Fruit fly (Drosophila melanogaster) whole organism, embryonic: ENCODE results near the gene CG42324.
A peak's percentile ranks its signal among the peaks of the same experiment; 100 is the strongest.

ENCODE experiments used
- B-H1 ChIP-seq: fragments of 200-800 bp; sonication (Bioruptor generic); IDR thresholded peaks from 3 replicates; pipeline ENCODE4 v1.3.6; 2022; ENCODE audit warnings: missing biosample characterization, missing genetic modification characterization
- B-H2 ChIP-seq: fragments of 200-800 bp; sonication (Bioruptor generic); optimal IDR thresholded peaks from 2 replicates; lab custom pipeline; 2018; ENCODE audit warnings: missing biosample characterization, mild to moderate bottlenecking, missing genetic modification characterization
- CG11085 ChIP-seq: fragments of 200-800 bp; sonication (Bioruptor generic); IDR thresholded peaks from 2 replicates; pipeline ENCODE4 v1.3.6; 2022; ENCODE audit warnings: missing biosample characterization, missing genetic modification characterization
- CG11456 ChIP-seq: fragments of 200-800 bp; sonication (Bioruptor generic); IDR thresholded peaks from 3 replicates; pipeline ENCODE4 v1.3.6; 2022; ENCODE audit warnings: missing biosample characterization, missing genetic modification characterization
- CG13424 ChIP-seq: fragments of 200-800 bp; sonication (Bioruptor generic); optimal IDR thresholded peaks from 2 replicates; lab custom pipeline; 2019; ENCODE audit warnings: missing biosample characterization, mild to moderate bottlenecking, missing genetic modification characterization, moderate library complexity
- CG15011 ChIP-seq: fragments of 200-800 bp; sonication (Bioruptor generic); optimal IDR thresholded peaks from 3 replicates; lab custom pipeline; 2018; ENCODE audit warnings: missing biosample characterization, mild to moderate bottlenecking, missing genetic modification characterization
- CG15696 ChIP-seq: fragments of 200-800 bp; sonication (Bioruptor generic); optimal IDR thresholded peaks from 2 replicates; lab custom pipeline; 2019; ENCODE audit warnings: missing biosample characterization, mild to moderate bottlenecking, missing genetic modification characterization, moderate library complexity
- CG1603 ChIP-seq: fragments of 200-800 bp; sonication (Bioruptor generic); optimal IDR thresholded peaks from 2 replicates; lab custom pipeline; 2019; ENCODE audit warnings: missing biosample characterization, mild to moderate bottlenecking, missing genetic modification characterization, moderate library complexity
- CG1647 ChIP-seq: fragments of 200-800 bp; sonication (Bioruptor generic); optimal IDR thresholded peaks from 3 replicates; lab custom pipeline; 2016; ENCODE audit warnings: missing biosample characterization, missing genetic modification characterization
- CG17385 ChIP-seq: fragments of 200-800 bp; sonication (Bioruptor generic); optimal IDR thresholded peaks from 3 replicates; lab custom pipeline; 2018; ENCODE audit warnings: missing biosample characterization, mild to moderate bottlenecking, missing genetic modification characterization
- CG17802 ChIP-seq: fragments of 200-800 bp; sonication (Bioruptor generic); optimal IDR thresholded peaks from 2 replicates; lab custom pipeline; 2018; ENCODE audit warnings: missing biosample characterization, mild to moderate bottlenecking, missing genetic modification characterization, moderate library complexity
- CG18764 ChIP-seq: fragments of 200-800 bp; sonication (Bioruptor generic); optimal IDR thresholded peaks from 3 replicates; lab custom pipeline; 2016; ENCODE audit warnings: missing biosample characterization, missing genetic modification characterization
- CG2199 ChIP-seq: fragments of 200-800 bp; sonication (Bioruptor generic); IDR thresholded peaks from 3 replicates; pipeline ENCODE4 v1.3.6; 2022; ENCODE audit warnings: missing biosample characterization, missing genetic modification characterization
- CG2678 ChIP-seq: fragments of 200-800 bp; sonication (Bioruptor generic); optimal IDR thresholded peaks from 3 replicates; lab custom pipeline; 2019; ENCODE audit warnings: missing biosample characterization, mild to moderate bottlenecking, missing genetic modification characterization, moderate library complexity
- CG30020 ChIP-seq: fragments of 200-800 bp; optimal IDR thresholded peaks from 2 replicates; lab custom pipeline; 2019; ENCODE audit warnings: missing biosample characterization, mild to moderate bottlenecking, missing genetic modification characterization, moderate library complexity
- CG30431 ChIP-seq: fragments of 200-800 bp; sonication (Bioruptor generic); optimal IDR thresholded peaks from 2 replicates; lab custom pipeline; 2017; ENCODE audit warnings: missing biosample characterization, missing genetic modification characterization
- CG31441 ChIP-seq: fragments of 200-800 bp; sonication (Bioruptor generic); IDR thresholded peaks from 2 replicates; pipeline ENCODE4 v1.3.6; 2022; ENCODE audit warnings: missing biosample characterization, missing genetic modification characterization
- CG3407 ChIP-seq: fragments of 200-800 bp; sonication (Bioruptor generic); optimal IDR thresholded peaks from 2 replicates; lab custom pipeline; 2018; ENCODE audit warnings: missing biosample characterization, mild to moderate bottlenecking, missing genetic modification characterization
- CG4854 ChIP-seq: fragments of 200-800 bp; sonication (Bioruptor generic); optimal IDR thresholded peaks from 2 replicates; lab custom pipeline; 2016; ENCODE audit warnings: missing biosample characterization, missing genetic modification characterization, inconsistent platforms
- CG6175 ChIP-seq: fragments of 200-800 bp; sonication (Bioruptor generic); IDR thresholded peaks from 3 replicates; pipeline ENCODE4 v1.3.6; 2022; ENCODE audit warnings: missing biosample characterization, missing genetic modification characterization
- CG6813 ChIP-seq: fragments of 200-800 bp; sonication (Bioruptor generic); optimal IDR thresholded peaks from 2 replicates; lab custom pipeline; 2017; ENCODE audit warnings: missing biosample characterization, missing genetic modification characterization, mild to moderate bottlenecking, moderate library complexity, missing genetic modification reagents
- CG6854 ChIP-seq: fragments of 200-800 bp; sonication (Bioruptor generic); optimal IDR thresholded peaks from 3 replicates; lab custom pipeline; 2017; ENCODE audit warnings: missing biosample characterization, mild to moderate bottlenecking, missing genetic modification characterization
- D19B ChIP-seq: fragments of 200-800 bp; sonication (Bioruptor generic); optimal IDR thresholded peaks from 2 replicates; lab custom pipeline; 2017; ENCODE audit warnings: missing biosample characterization, mild to moderate bottlenecking, missing genetic modification characterization
- Doc2 ChIP-seq: fragments of 200-800 bp; sonication (Bioruptor generic); IDR thresholded peaks from 2 replicates; pipeline ENCODE4 v1.3.6; 2022; ENCODE audit warnings: missing biosample characterization, missing genetic modification characterization
- GATAe ChIP-seq: fragments of 200-800 bp; sonication (Bioruptor generic); conservative IDR thresholded peaks from 2 replicates; pipeline ENCODE4 v1.3.6; 2022; ENCODE audit warnings: missing biosample characterization, missing genetic modification characterization
- H15 ChIP-seq: fragments of 200-800 bp; sonication (Bioruptor generic); IDR thresholded peaks from 3 replicates; pipeline ENCODE4 v1.3.6; 2022; ENCODE audit warnings: missing biosample characterization, missing genetic modification characterization
- HLH54F ChIP-seq: fragments of 200-800 bp; sonication (Bioruptor generic); optimal IDR thresholded peaks from 3 replicates; lab custom pipeline; 2016; ENCODE audit warnings: missing biosample characterization, missing genetic modification characterization
- Hand ChIP-seq: fragments of 200-800 bp; sonication (Bioruptor generic); optimal IDR thresholded peaks from 2 replicates; lab custom pipeline; 2017; ENCODE audit warnings: mild to moderate bottlenecking, missing biosample characterization, missing genetic modification reagents, missing genetic modification characterization
- Jarid2 ChIP-seq: fragments of 200-800 bp; sonication (Bioruptor generic); optimal IDR thresholded peaks from 3 replicates; lab custom pipeline; 2017; ENCODE audit warnings: mild to moderate bottlenecking, missing biosample characterization, missing genetic modification reagents, missing genetic modification characterization
- Mad ChIP-seq: fragments of 200-800 bp; sonication (Bioruptor generic); optimal IDR thresholded peaks from 2 replicates; lab custom pipeline; 2016; ENCODE audit warnings: missing biosample characterization, missing genetic modification characterization
- Meics ChIP-seq: fragments of 200-800 bp; sonication (Bioruptor generic); optimal IDR thresholded peaks from 2 replicates; lab custom pipeline; 2017; ENCODE audit warnings: missing biosample characterization, mild to moderate bottlenecking, missing genetic modification characterization
- NK7.1 ChIP-seq: fragments of 200-800 bp; sonication (Bioruptor generic); optimal IDR thresholded peaks from 3 replicates; lab custom pipeline; 2016; ENCODE audit warnings: missing biosample characterization, missing genetic modification characterization
- PHDP ChIP-seq: fragments of 200-800 bp; sonication (Bioruptor generic); optimal IDR thresholded peaks from 3 replicates; lab custom pipeline; 2018; ENCODE audit warnings: missing biosample characterization, mild to moderate bottlenecking, missing genetic modification characterization, moderate library complexity
- Sox102F ChIP-seq: fragments of 200-800 bp; sonication (Bioruptor generic); optimal IDR thresholded peaks from 2 replicates; lab custom pipeline; 2018; ENCODE audit warnings: missing biosample characterization, mild to moderate bottlenecking, missing genetic modification characterization, moderate library complexity
- Trl ChIP-seq, 3 experiments: fragments of >200 bp in 2 of 3; fragments of 200-800 bp in 1 of 3; sonication (Bioruptor generic) in 1 of 3; optimal IDR thresholded peaks; 2 replicates in 1 of 3; 3 replicates in 2 of 3; lab custom pipeline; 2016 to 2017; ENCODE audit warnings: missing biosample characterization in 1 of 3, missing genetic modification characterization in 1 of 3
- Xbp1 ChIP-seq: fragments of 200-800 bp; sonication (Bioruptor generic); optimal IDR thresholded peaks from 3 replicates; lab custom pipeline; 2016; ENCODE audit warnings: missing biosample characterization, mild to moderate bottlenecking, missing genetic modification characterization
- crc ChIP-seq: fragments of 200-800 bp; sonication (Bioruptor generic); optimal IDR thresholded peaks from 2 replicates; lab custom pipeline; 2016; ENCODE audit warnings: missing biosample characterization, missing genetic modification characterization
- dysf ChIP-seq: fragments of 200-800 bp; sonication (Bioruptor generic); IDR thresholded peaks from 3 replicates; pipeline ENCODE4 v1.3.6; 2022; ENCODE audit warnings: missing biosample characterization, missing genetic modification characterization
- ems ChIP-seq: fragments of 200-800 bp; sonication (Bioruptor generic); optimal IDR thresholded peaks from 3 replicates; lab custom pipeline; 2016; ENCODE audit warnings: missing biosample characterization, missing genetic modification characterization
- ind ChIP-seq: fragments of 200-800 bp; sonication (Bioruptor generic); optimal IDR thresholded peaks from 3 replicates; lab custom pipeline; 2016; ENCODE audit warnings: missing biosample characterization, missing genetic modification characterization
- kah ChIP-seq: fragments of 200-800 bp; sonication (Bioruptor generic); optimal IDR thresholded peaks from 2 replicates; lab custom pipeline; 2018; ENCODE audit warnings: missing biosample characterization, mild to moderate bottlenecking, missing genetic modification characterization
- org-1 ChIP-seq: fragments of 200-800 bp; sonication (Bioruptor generic); optimal IDR thresholded peaks from 2 replicates; lab custom pipeline; 2017; ENCODE audit warnings: missing biosample characterization, missing genetic modification characterization
- peb ChIP-seq: fragments of 200-800 bp; sonication (Bioruptor generic); IDR thresholded peaks from 2 replicates; pipeline ENCODE4 v1.3.6; 2022; ENCODE audit warnings: missing biosample characterization, missing genetic modification characterization
- pzg ChIP-seq: fragments of 200-800 bp; sonication (Bioruptor generic); optimal IDR thresholded peaks from 3 replicates; lab custom pipeline; 2018; ENCODE audit warnings: missing biosample characterization, mild to moderate bottlenecking, missing genetic modification characterization, moderate library complexity
- run ChIP-seq: fragments of 200-800 bp; sonication (Bioruptor generic); optimal IDR thresholded peaks from 3 replicates; lab custom pipeline; 2018; ENCODE audit warnings: missing biosample characterization, mild to moderate bottlenecking, missing genetic modification characterization
- seq ChIP-seq: fragments of 200-800 bp; sonication (Bioruptor generic); IDR thresholded peaks from 2 replicates; pipeline ENCODE4 v1.3.6; 2022; ENCODE audit warnings: missing biosample characterization, missing genetic modification characterization
- sna ChIP-seq: fragments of 200-800 bp; sonication (Bioruptor generic); IDR thresholded peaks from 2 replicates; pipeline ENCODE4 v1.3.6; 2022; ENCODE audit warnings: missing biosample characterization, missing genetic modification characterization; ENCODE audit not compliant: partially characterized antibody
- ssp ChIP-seq: fragments of 200-800 bp; sonication (Bioruptor generic); IDR thresholded peaks from 2 replicates; pipeline ENCODE4 v1.3.6; 2022; ENCODE audit warnings: missing biosample characterization, missing genetic modification characterization
- tio ChIP-seq: fragments of 200-800 bp; sonication (Bioruptor generic); optimal IDR thresholded peaks from 2 replicates; lab custom pipeline; 2017; ENCODE audit warnings: missing biosample characterization, missing genetic modification characterization, inconsistent platforms
- tll ChIP-seq, 2 experiments: fragments of 200-800 bp in 1 of 2; fragments of >200 bp in 1 of 2; sonication (Bioruptor generic) in 1 of 2; optimal IDR thresholded peaks; 2 replicates each; lab custom pipeline; 2017 to 2019; ENCODE audit warnings: missing biosample characterization in 2 of 2, missing genetic modification characterization in 2 of 2, mild to moderate bottlenecking in 1 of 2, moderate library complexity in 1 of 2
- zfh1 ChIP-seq: fragments of 200-800 bp; sonication (Bioruptor generic); IDR thresholded peaks from 3 replicates; pipeline ENCODE4 v1.3.6; 2022; ENCODE audit warnings: missing biosample characterization, missing genetic modification characterization

CG42324 gene

dm6 chr3L:3556409-3556808, 84.2 kb downstream of the CG42324 start:
- no peak for TF ChIP-seq CG1647 (GFP tag; lab: Kevin White, UChicago)
- peak; percentile 18 for TF ChIP-seq D19B (GFP tag; lab: Kevin White, UChicago)
- no peak for TF ChIP-seq CG11085 (GFP tag; lab: Robert Waterston, UW)
- TF ChIP-seq CG17802 (tag; lab: Kevin White, UChicago): peak; percentile 1
- peak; percentile 44 for TF ChIP-seq tio (GFP tag; lab: Kevin White, UChicago)
- TF ChIP-seq CG4854: no peak
- TF ChIP-seq CG17385 (GFP tag; lab: Kevin White, UChicago): peak; percentile 43
- no peak for TF ChIP-seq CG2199
- peak; percentile 4 for TF ChIP-seq Jarid2 (GFP tag; lab: Kevin White, UChicago)
- no peak for TF ChIP-seq Trl (optimal IDR thresholded peaks at IDR 0.05; lab: Kevin White, UChicago)
- TF ChIP-seq Trl (GFP tag; optimal IDR thresholded peaks at IDR 0.05; lab: Kevin White, UChicago): peak; percentile 29
- TF ChIP-seq B-H2: no peak
- TF ChIP-seq CG2678 (tag; lab: Kevin White, UChicago): peak; percentile 77
- TF ChIP-seq Hand (GFP tag; lab: Kevin White, UChicago): peak; percentile 17
- peak; percentile 74 for TF ChIP-seq CG31441 (GFP tag; lab: Robert Waterston, UW)
- no peak for TF ChIP-seq CG6813
- peak; percentile 67 for TF ChIP-seq ind (GFP tag; lab: Kevin White, UChicago)
- peak; percentile 7 for TF ChIP-seq Mad (GFP tag; lab: Kevin White, UChicago)
- TF ChIP-seq kah (GFP tag; lab: Kevin White, UChicago): no peak
- TF ChIP-seq CG13424: peak; percentile 67
- TF ChIP-seq Meics (GFP tag; lab: Kevin White, UChicago): peak; percentile 57
- peak; percentile 49 for TF ChIP-seq Xbp1 (GFP tag; lab: Kevin White, UChicago)
- TF ChIP-seq peb: no peak
- no peak for TF ChIP-seq tll (GFP tag; optimal IDR thresholded peaks at IDR 0.05; lab: Kevin White, UChicago)
- peak; percentile 16 for TF ChIP-seq CG1603 (tag; lab: Kevin White, UChicago)
- TF ChIP-seq CG11456 (GFP tag; lab: Robert Waterston, UW): no peak
- peak; percentile 25; the same call in 2 of the 3 replicates for TF ChIP-seq B-H1
- TF ChIP-seq Doc2 (GFP tag; lab: Robert Waterston, UW): no peak
- no peak for TF ChIP-seq H15 (GFP tag; lab: Robert Waterston, UW)
- TF ChIP-seq ssp: no peak; the same call in 1 of the 2 replicates
- no peak for TF ChIP-seq pzg (GFP tag; lab: Kevin White, UChicago)
- no peak for TF ChIP-seq CG6175
- no peak for TF ChIP-seq run
- peak; percentile 69 for TF ChIP-seq Sox102F (GFP tag; lab: Kevin White, UChicago)
- TF ChIP-seq org-1: peak; percentile 34
- no peak for TF ChIP-seq sna
- TF ChIP-seq crc (GFP tag; lab: Kevin White, UChicago): peak; percentile 26
- peak; percentile 15 for TF ChIP-seq CG18764
- no peak for TF ChIP-seq CG15696 (tag; lab: Kevin White, UChicago)
- TF ChIP-seq GATAe (GFP tag; lab: Robert Waterston, UW): no peak
- TF ChIP-seq zfh1 (GFP tag; lab: Robert Waterston, UW): 0 out of 3 replicates have a peak, but pooled peaks have one; percentile 28
- peak; percentile 61 for TF ChIP-seq PHDP
- TF ChIP-seq CG15011 (GFP tag; lab: Kevin White, UChicago): peak; percentile 22
- peak; percentile 24 for TF ChIP-seq CG3407 (GFP tag; lab: Kevin White, UChicago)
- no peak for TF ChIP-seq CG6854 (GFP tag; lab: Kevin White, UChicago)
- TF ChIP-seq ems (GFP tag; lab: Kevin White, UChicago): peak; percentile 21
- no peak for TF ChIP-seq CG30020 (tag; lab: Kevin White, UChicago)
- peak; percentile 10 for TF ChIP-seq CG30431 (GFP tag; lab: Kevin White, UChicago)
- peak; percentile 15 for TF ChIP-seq NK7.1 (GFP tag; lab: Kevin White, UChicago)
- TF ChIP-seq dysf: peak; percentile 75
- TF ChIP-seq seq (GFP tag; lab: Robert Waterston, UW): no peak
- TF ChIP-seq HLH54F (GFP tag; lab: Kevin White, UChicago): peak; percentile 20
